Worm (Caenorhabditis elegans) whole organism, mixed stage, embryonic: ENCODE results near the gene ZK1320.9.

ENCODE experiments used
- drap-1 ChIP-seq: fragments of 200-800 bp; sonication (Bioruptor generic); optimal IDR thresholded peaks from 3 replicates; lab custom pipeline; 2018; ENCODE audit warnings: mild to moderate bottlenecking, missing genetic modification characterization, missing compliant biosample characterization
- flh-1 ChIP-seq: fragments of 200-800 bp; sonication (Bioruptor generic); optimal IDR thresholded peaks from 2 replicates; lab custom pipeline; 2018; ENCODE audit warnings: mild to moderate bottlenecking, missing genetic modification characterization, moderate library complexity, missing compliant biosample characterization
- ham-2 ChIP-seq: fragments of 200-800 bp; sonication (Bioruptor generic); optimal IDR thresholded peaks from 2 replicates; lab custom pipeline; 2018; ENCODE audit warnings: mild to moderate bottlenecking, missing genetic modification characterization, missing compliant biosample characterization
- ztf-11 ChIP-seq: fragments of 150-350 bp; optimal IDR thresholded peaks from 2 replicates; lab custom pipeline; 2014; ENCODE audit warnings: missing biosample characterization, missing genetic modification characterization

DNA sequence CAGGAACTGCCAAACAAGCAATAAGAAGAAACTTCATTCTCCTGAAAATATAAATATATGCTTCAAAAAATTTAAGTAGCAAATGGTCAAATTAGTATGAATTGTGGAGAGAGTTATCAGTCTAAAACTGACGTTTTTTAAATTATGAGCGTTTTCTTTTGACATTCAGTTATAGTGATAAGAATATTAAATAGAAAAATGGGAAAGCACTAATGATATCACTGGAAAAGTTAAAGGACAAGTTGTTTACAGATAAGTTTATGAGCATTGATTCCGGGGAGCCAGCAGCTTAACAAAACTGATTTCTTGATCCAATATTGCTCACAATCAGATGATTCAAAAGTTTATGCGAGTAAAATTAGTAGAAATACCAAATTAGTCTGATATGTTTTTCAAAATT is 26.1 kb downstream of the ZK1320.9 start, which contains the start of gene ZK1320.3:
- TF ChIP-seq ham-2 (GFP tag; lab: Kevin White, UChicago) (no peak), ztf-11 (no peak), flh-1 (GFP tag; lab: Kevin White, UChicago) (no peak), drap-1 (GFP tag; lab: Kevin White, UChicago) (no peak)
